Worm (Caenorhabditis elegans): ENCODE measurements around the gene T24H7.9.

DNA sequence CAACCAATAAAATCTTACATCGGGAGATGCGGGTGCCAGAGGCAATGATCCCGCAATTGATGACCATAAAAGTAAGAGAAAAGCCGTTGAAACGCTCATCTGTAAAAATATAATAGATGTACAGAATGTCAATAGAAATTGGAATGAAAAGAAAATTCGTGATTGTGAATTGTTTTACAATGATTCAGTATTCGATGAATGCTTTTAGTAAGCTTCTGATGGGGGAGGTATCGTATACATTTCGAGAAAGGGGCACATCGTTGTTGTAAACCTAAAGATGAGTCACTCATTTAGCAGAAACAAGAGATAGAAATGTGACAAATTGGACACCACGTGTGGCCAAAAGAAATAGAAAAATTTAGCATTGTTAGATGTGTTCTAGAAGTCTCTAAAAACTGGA lies 12.7 kb downstream of the T24H7.9 start, which contains the start of gene C30B5.6:
- TF ChIP-seq rcor-1 (GFP tag; IDR thresholded peaks at IDR 0.05) (no peak), F23B12.7 (tag; optimal IDR thresholded peaks at IDR 0.05; ENCODE audit: insufficient read depth) (no peak), unc-62 (GFP tag; optimal IDR thresholded peaks at IDR 0.05) (no peak), F57C9.4 (tag; optimal IDR thresholded peaks at IDR 0.05) (no peak), ceh-79 (tag; optimal IDR thresholded peaks at IDR 0.05) (no peak)
